Fruit fly (Drosophila melanogaster) whole organism: ENCODE data around the gene Ncc69.

ENCODE experiments used
- CG8478 ChIP-seq: fragments of >200 bp; optimal IDR thresholded peaks from 2 replicates; lab custom pipeline; 2018; ENCODE audit warnings: inconsistent platforms
- Dll ChIP-seq: fragments of >200 bp; optimal IDR thresholded peaks from 2 replicates; lab custom pipeline; 2017
- EcR ChIP-seq, 2 experiments: fragments of >200 bp; optimal IDR thresholded peaks; 2 replicates each; lab custom pipeline; 2017; ENCODE audit warnings: missing biosample characterization in 2 of 2, missing genetic modification characterization in 2 of 2, missing genetic modification reagents in 2 of 2
- pan ChIP-seq: fragments of >200 bp; optimal IDR thresholded peaks from 2 replicates; lab custom pipeline; 2017
- psq ChIP-seq: fragments of >200 bp; optimal IDR thresholded peaks from 2 replicates; lab custom pipeline; 2017
- usp ChIP-seq: fragments of >200 bp; optimal IDR thresholded peaks from 2 replicates; lab custom pipeline; 2017; ENCODE audit warnings: missing biosample characterization, missing genetic modification characterization, mixed read lengths

Ncc69 gene

dm6 chr3L:12374420-12374819, 16.8 kb downstream of the Ncc69 start:
- no peak for TF ChIP-seq usp
- TF ChIP-seq CG8478 (lab: Kevin White, UChicago): no peak
- TF ChIP-seq EcR (GFP tag; optimal IDR thresholded peaks at IDR 0.05; lab: Kevin White, UChicago): no peak
- TF ChIP-seq pan: no peak
- TF ChIP-seq Dll (lab: Kevin White, UChicago): no peak
- no peak for TF ChIP-seq psq (lab: Kevin White, UChicago)

dm6 chr3L:12363729-12364128, 27.5 kb downstream of the Ncc69 start:
- no peak for TF ChIP-seq Dll (lab: Kevin White, UChicago)
- TF ChIP-seq psq (lab: Kevin White, UChicago): no peak
- TF ChIP-seq CG8478 (lab: Kevin White, UChicago): no peak
- no peak for TF ChIP-seq usp
- TF ChIP-seq EcR (GFP tag; optimal IDR thresholded peaks at IDR 0.05; lab: Kevin White, UChicago): no peak
- TF ChIP-seq pan: no peak

dm6 chr3L:12351440-12351839, 39.8 kb downstream of the Ncc69 start, which contains the start of gene CrzR:
CrzR (minus strand) TSS chr3L:12351544.
- TF ChIP-seq usp (no peak), pan (no peak), EcR (GFP tag; optimal IDR thresholded peaks at IDR 0.05; lab: Kevin White, UChicago) (no peak), Dll (lab: Kevin White, UChicago) (no peak), CG8478 (lab: Kevin White, UChicago) (no peak), psq (lab: Kevin White, UChicago) (no peak)

dm6 chr3L:12350307-12350706, 40.9 kb downstream of the Ncc69 start:
- TF ChIP-seq Dll (lab: Kevin White, UChicago) (no peak), CG8478 (lab: Kevin White, UChicago) (no peak), psq (lab: Kevin White, UChicago) (no peak), usp (no peak), pan (no peak), EcR (GFP tag; optimal IDR thresholded peaks at IDR 0.05; lab: Kevin White, UChicago) (no peak)

- TF ChIP-seq pan: no peak
- TF ChIP-seq usp: no peak
- no peak for TF ChIP-seq psq (lab: Kevin White, UChicago)
- TF ChIP-seq CG8478 (lab: Kevin White, UChicago): no peak
Measured at dm6 chr3L:12336339-12336738, 54.9 kb downstream of the Ncc69 start, which contains the start of gene CG10418. CG10418 (plus strand) TSS chr3L:12336676.

dm6 chr3L:12329549-12329948, 61.7 kb downstream of the Ncc69 start:
- no peak for TF ChIP-seq psq (lab: Kevin White, UChicago)
- TF ChIP-seq usp: no peak

dm6 chr3L:12328781-12329282, 62.4 kb downstream of the Ncc69 start, which contains the start of gene Lmx1a:
Lmx1a (plus strand) TSS chr3L:12329232.
- TF ChIP-seq psq (lab: Kevin White, UChicago) (no peak), Dll (lab: Kevin White, UChicago) (no peak), usp (no peak), CG8478 (lab: Kevin White, UChicago) (no peak), pan (no peak), EcR (GFP tag; optimal IDR thresholded peaks at IDR 0.05; lab: Kevin White, UChicago) (no peak)

- TF ChIP-seq EcR (GFP tag; optimal IDR thresholded peaks at IDR 0.05; lab: Kevin White, UChicago): no peak
- no peak for TF ChIP-seq pan
- TF ChIP-seq usp: no peak
- TF ChIP-seq psq (lab: Kevin White, UChicago): no peak
- no peak for TF ChIP-seq CG8478 (lab: Kevin White, UChicago)
- no peak for TF ChIP-seq Dll (lab: Kevin White, UChicago)
Measured at dm6 chr3L:12319782-12320181, 71.5 kb downstream of the Ncc69 start.
